Worm (Caenorhabditis elegans) whole organism, L4 larva: Measurements from ENCODE around the gene R08D7.5.
A peak's percentile ranks its signal among the peaks of the same experiment; 100 is the strongest.

Experiments used
- F37D6.2 ChIP-seq: sonication (generic microtip); optimal IDR thresholded peaks from 2 replicates; lab custom pipeline; 2016; ENCODE audit warnings: mild to moderate bottlenecking, missing genetic modification characterization, missing compliant biosample characterization
- F44E2.7 ChIP-seq: fragments of 200-800 bp; sonication (Bioruptor generic); IDR thresholded peaks from 2 replicates; pipeline ENCODE4 v2.1.2; 2022; ENCODE audit warnings: missing genetic modification characterization, missing compliant biosample characterization
- T20F7.1 ChIP-seq: fragments of 200-800 bp; sonication (Bioruptor generic); optimal IDR thresholded peaks from 2 replicates; lab custom pipeline; 2018; ENCODE audit warnings: mild to moderate bottlenecking, missing genetic modification characterization, missing compliant biosample characterization
- T26A8.4 ChIP-seq: fragments of 200-800 bp; sonication (Bioruptor generic); IDR thresholded peaks from 2 replicates; pipeline ENCODE4 v1.3.6; 2022; ENCODE audit warnings: missing genetic modification characterization, missing compliant biosample characterization
- Y105C5A.15 ChIP-seq: fragments of 200-800 bp; sonication (Bioruptor generic); IDR thresholded peaks from 2 replicates; pipeline ENCODE4 v1.3.6; 2022; ENCODE audit warnings: missing genetic modification characterization, missing compliant biosample characterization
- Y75B8A.6 ChIP-seq: fragments of 200-800 bp; sonication (Bioruptor generic); IDR thresholded peaks from 2 replicates; pipeline ENCODE4 v1.3.6; 2022; ENCODE audit warnings: missing genetic modification reagents, missing genetic modification characterization, missing compliant biosample characterization
- ZK337.2 ChIP-seq: fragments of 200-800 bp; sonication (Bioruptor generic); IDR thresholded peaks from 2 replicates; pipeline ENCODE4 v1.3.6; 2022; ENCODE audit warnings: missing genetic modification reagents, missing genetic modification characterization, missing compliant biosample characterization
- ama-1 ChIP-seq: fragments of 150-350 bp; optimal IDR thresholded peaks from 2 replicates; lab custom pipeline; 2014; ENCODE audit warnings: inconsistent platforms, mixed read lengths
- ceh-28 ChIP-seq: fragments of 150-350 bp; optimal IDR thresholded peaks from 2 replicates; lab custom pipeline; 2014; ENCODE audit warnings: missing biosample characterization, missing genetic modification reagents, missing genetic modification characterization
- ctbp-1 ChIP-seq: fragments of 200-800 bp; sonication (Bioruptor generic); IDR thresholded peaks from 2 replicates; pipeline ENCODE4 v1.3.6; 2022; ENCODE audit warnings: missing genetic modification reagents, missing genetic modification characterization, missing compliant biosample characterization
- daf-16 ChIP-seq, 3 experiments: sonication (generic microtip); optimal IDR thresholded peaks; 2 replicates each; lab custom pipeline; 2016 to 2017; ENCODE audit warnings: missing genetic modification characterization in 3 of 3, missing genetic modification reagents in 3 of 3, mild to moderate bottlenecking in 2 of 3, missing compliant biosample characterization in 2 of 3, missing biosample characterization in 1 of 3, moderate library complexity in 1 of 3
- daf-19 ChIP-seq: fragments of 200-800 bp; sonication (Bioruptor generic); conservative IDR thresholded peaks from 2 replicates; pipeline ENCODE4 v1.3.6; 2022; ENCODE audit warnings: missing genetic modification characterization, missing compliant biosample characterization
- dmd-6 ChIP-seq: fragments of 200-800 bp; sonication (Bioruptor generic); IDR thresholded peaks from 2 replicates; pipeline ENCODE4 v1.3.6; 2022; ENCODE audit warnings: missing genetic modification reagents, missing genetic modification characterization, missing compliant biosample characterization
- dmd-8 ChIP-seq: fragments of 200-800 bp; sonication (Bioruptor generic); IDR thresholded peaks from 2 replicates; pipeline ENCODE4 v1.3.6; 2022; ENCODE audit warnings: missing genetic modification characterization, missing compliant biosample characterization
- dmd-9 ChIP-seq: fragments of 200-800 bp; sonication (Bioruptor generic); IDR thresholded peaks from 2 replicates; pipeline ENCODE4 v1.3.6; 2022; ENCODE audit warnings: missing genetic modification reagents, missing genetic modification characterization, missing compliant biosample characterization
- duxl-1 ChIP-seq: sonication (generic microtip); optimal IDR thresholded peaks from 2 replicates; lab custom pipeline; 2016; ENCODE audit warnings: mild to moderate bottlenecking, missing genetic modification characterization, moderate library complexity, missing compliant biosample characterization; ENCODE audit not compliant: poor library complexity
- dve-1 ChIP-seq: sonication (generic microtip); optimal IDR thresholded peaks from 2 replicates; lab custom pipeline; 2017; ENCODE audit warnings: antibody characterized with exemption, mild to moderate bottlenecking, missing genetic modification characterization, missing compliant biosample characterization; ENCODE audit not compliant: insufficient read depth
- fkh-10 ChIP-seq: fragments of 150-350 bp; optimal IDR thresholded peaks from 2 replicates; lab custom pipeline; 2014; ENCODE audit warnings: missing biosample characterization, missing genetic modification reagents, missing genetic modification characterization
- gei-8 ChIP-seq: fragments of 200-800 bp; sonication (Bioruptor generic); optimal IDR thresholded peaks from 2 replicates; lab custom pipeline; 2018; ENCODE audit warnings: mild to moderate bottlenecking, missing genetic modification characterization, missing compliant biosample characterization
- hlh-11 ChIP-seq: fragments of 200-800 bp; sonication (Bioruptor generic); optimal IDR thresholded peaks from 2 replicates; lab custom pipeline; 2018; ENCODE audit warnings: mild to moderate bottlenecking, missing genetic modification characterization, missing compliant biosample characterization
- hlh-30 ChIP-seq: sonication (generic microtip); optimal IDR thresholded peaks from 2 replicates; lab custom pipeline; 2017; ENCODE audit warnings: antibody characterized with exemption, mild to moderate bottlenecking, missing genetic modification characterization, missing compliant biosample characterization; ENCODE audit not compliant: insufficient read depth
- lim-7 ChIP-seq: fragments of 200-800 bp; sonication (Bioruptor generic); IDR thresholded peaks from 2 replicates; pipeline ENCODE4 v1.3.6; 2022; ENCODE audit warnings: missing genetic modification characterization, missing compliant biosample characterization
- lin-1 ChIP-seq: fragments of 200-800 bp; sonication (Bioruptor generic); IDR thresholded peaks from 2 replicates; pipeline ENCODE4 v1.3.6; 2022; ENCODE audit warnings: missing genetic modification reagents, missing genetic modification characterization, missing compliant biosample characterization
- lin-13 ChIP-seq: fragments of 150-350 bp; optimal IDR thresholded peaks from 2 replicates; lab custom pipeline; 2014; ENCODE audit warnings: missing biosample characterization, missing genetic modification reagents, missing genetic modification characterization
- lir-3 ChIP-seq: sonication (generic microtip); optimal IDR thresholded peaks from 2 replicates; lab custom pipeline; 2016; ENCODE audit warnings: mild to moderate bottlenecking, missing genetic modification characterization, missing compliant biosample characterization
- madf-9 ChIP-seq: fragments of 200-800 bp; sonication (Bioruptor generic); conservative IDR thresholded peaks from 2 replicates; pipeline ENCODE4 v1.3.6; 2022; ENCODE audit warnings: missing genetic modification reagents, missing genetic modification characterization, missing compliant biosample characterization
- mdl-1 ChIP-seq, 2 experiments: fragments of 150-350 bp in 1 of 2; sonication (generic microtip) in 1 of 2; optimal IDR thresholded peaks; 2 replicates each; lab custom pipeline; 2014 to 2017; ENCODE audit warnings: missing biosample characterization in 2 of 2, missing genetic modification characterization in 2 of 2
- mes-2 ChIP-seq: sonication (generic microtip); optimal IDR thresholded peaks from 2 replicates; lab custom pipeline; 2016; ENCODE audit warnings: missing genotype, mild to moderate bottlenecking, missing genetic modification characterization, missing compliant biosample characterization; ENCODE audit not compliant: poor library complexity, severe bottlenecking
- mxl-2 ChIP-seq: fragments of 200-800 bp; sonication (Bioruptor generic); conservative IDR thresholded peaks from 2 replicates; pipeline ENCODE4 v1.3.6; 2022; ENCODE audit warnings: missing genetic modification reagents, missing genetic modification characterization, missing compliant biosample characterization
- mxl-3 ChIP-seq: fragments of 200-800 bp; sonication (Bioruptor generic); optimal IDR thresholded peaks from 2 replicates; lab custom pipeline; 2018; ENCODE audit warnings: mild to moderate bottlenecking, missing genetic modification characterization, missing compliant biosample characterization
- nhr-10 ChIP-seq: fragments of 150-350 bp; optimal IDR thresholded peaks from 2 replicates; lab custom pipeline; 2014; ENCODE audit warnings: missing biosample characterization, missing genetic modification characterization
- nhr-25 ChIP-seq: sonication (generic microtip); optimal IDR thresholded peaks from 2 replicates; lab custom pipeline; 2017; ENCODE audit warnings: missing genetic modification characterization, mild to moderate bottlenecking, missing compliant biosample characterization, antibody characterized with exemption, moderate library complexity, borderline replicate concordance; ENCODE audit not compliant: insufficient read depth
- nhr-28 ChIP-seq: fragments of 150-350 bp; optimal IDR thresholded peaks from 2 replicates; lab custom pipeline; 2014; ENCODE audit warnings: missing biosample characterization, missing genetic modification characterization
- nhr-48 ChIP-seq: sonication (generic microtip); optimal IDR thresholded peaks from 2 replicates; lab custom pipeline; 2016; ENCODE audit warnings: mild to moderate bottlenecking, missing genetic modification characterization, missing compliant biosample characterization
- nhr-77 ChIP-seq: fragments of 150-350 bp; optimal IDR thresholded peaks from 2 replicates; lab custom pipeline; 2014; ENCODE audit warnings: missing biosample characterization, missing genetic modification characterization
- php-3 ChIP-seq: fragments of 200-800 bp; sonication (Bioruptor generic); IDR thresholded peaks from 2 replicates; pipeline ENCODE4 v1.3.6; 2022; ENCODE audit warnings: missing genetic modification reagents, missing genetic modification characterization, missing compliant biosample characterization
- pqm-1 ChIP-seq: sonication (generic microtip); optimal IDR thresholded peaks from 2 replicates; lab custom pipeline; 2017; ENCODE audit warnings: missing biosample characterization, missing genetic modification characterization
- saeg-2 ChIP-seq: fragments of 200-800 bp; sonication (Bioruptor generic); IDR thresholded peaks from 2 replicates; pipeline ENCODE4 v1.3.6; 2022; ENCODE audit warnings: missing genetic modification reagents, missing genetic modification characterization, missing compliant biosample characterization
- skn-1 ChIP-seq: fragments of 150-350 bp; optimal IDR thresholded peaks from 2 replicates; lab custom pipeline; 2014; ENCODE audit warnings: missing biosample characterization, missing genetic modification characterization
- tra-1 ChIP-seq: fragments of 200-800 bp; sonication (Bioruptor generic); IDR thresholded peaks from 2 replicates; pipeline ENCODE4 v1.3.6; 2022; ENCODE audit warnings: missing genetic modification reagents, missing genetic modification characterization, missing compliant biosample characterization
- unc-39 ChIP-seq: sonication (generic microtip); optimal IDR thresholded peaks from 2 replicates; lab custom pipeline; 2017; ENCODE audit warnings: missing biosample characterization, missing genetic modification characterization
- unc-62 ChIP-seq, 3 experiments: fragments of 150-350 bp in 1 of 3; sonication (generic microtip); optimal IDR thresholded peaks in 2 of 3; peaks in 1 of 3; 1 replicate in 1 of 3; 2 replicates in 2 of 3; lab custom pipeline; 2014 to 2017; ENCODE audit warnings: missing biosample characterization in 3 of 3, missing genetic modification characterization in 3 of 3, missing genetic modification reagents in 3 of 3, missing genotype in 1 of 3
- ztf-11 ChIP-seq: fragments of 150-350 bp; optimal IDR thresholded peaks from 2 replicates; lab custom pipeline; 2014; ENCODE audit warnings: missing biosample characterization, missing genetic modification characterization
- ztf-7 ChIP-seq: fragments of 150-350 bp; optimal IDR thresholded peaks from 2 replicates; lab custom pipeline; 2014; ENCODE audit warnings: missing biosample characterization, missing genetic modification characterization

The R08D7.5 gene

ce11 chrIII:8983135-8983534 lies 9.2 kb downstream of the R08D7.5 start:
- TF ChIP-seq nhr-25 (tag; lab: Kevin White, UChicago) (peak; percentile 41), ctbp-1 (0 out of 2 replicates have a peak, but pooled peaks have one; percentile 11), F44E2.7 (GFP tag; lab: Robert Waterston, UW) (no peak), lin-13 (GFP tag; lab: Kevin White, UChicago) (no peak), unc-62 (GFP tag; optimal IDR thresholded peaks at IDR 0.05 in 1 of 2; lab: Kevin White, UChicago) (peak in 1 of 2 experiments; percentile 96), unc-62 (tag; optimal IDR thresholded peaks at IDR 0.05; lab: Kevin White, UChicago) (no peak), nhr-77 (tag; lab: Kevin White, UChicago) (no peak), daf-19 (no peak), ZK337.2 (GFP tag; lab: Robert Waterston, UW) (no peak), mxl-3 (peak; percentile 6), dmd-6 (GFP tag; lab: Robert Waterston, UW) (no peak; the same call in 1 of the 2 replicates), tra-1 (GFP tag; lab: Robert Waterston, UW) (no peak), nhr-28 (tag; lab: Kevin White, UChicago) (peak; percentile 19), dmd-9 (GFP tag; lab: Robert Waterston, UW) (no peak)

ce11 chrIII:8983811-8984210 lies 9.9 kb downstream of the R08D7.5 start:
- TF ChIP-seq dve-1 (tag; lab: Kevin White, UChicago) = peak; percentile 62
- peak; percentile 92 for TF ChIP-seq hlh-30 (tag; lab: Kevin White, UChicago)
- peak; percentile 24 for TF ChIP-seq ama-1
- no peak for TF ChIP-seq F44E2.7 (GFP tag; lab: Robert Waterston, UW)
- no peak for TF ChIP-seq saeg-2 (GFP tag; lab: Robert Waterston, UW)
- TF ChIP-seq nhr-28 (tag; lab: Kevin White, UChicago) = peak; percentile 80
- no peak for TF ChIP-seq mxl-2 (GFP tag; lab: Robert Waterston, UW)
- TF ChIP-seq unc-39 = no peak
- TF ChIP-seq lim-7 (GFP tag; lab: Robert Waterston, UW) = no peak
- no peak for TF ChIP-seq gei-8 (GFP tag; lab: Kevin White, UChicago)
- TF ChIP-seq ztf-7 (tag; lab: Kevin White, UChicago) = peak; percentile 7
- TF ChIP-seq ceh-28 (tag; lab: Kevin White, UChicago) = no peak
- peak; percentile 36 for TF ChIP-seq dmd-6 (GFP tag; lab: Robert Waterston, UW)
- TF ChIP-seq mdl-1 (tag; optimal IDR thresholded peaks at IDR 0.05; lab: Kevin White, UChicago) = peak; percentile 53 to 95
- TF ChIP-seq skn-1 (tag; lab: Kevin White, UChicago) = no peak
- TF ChIP-seq hlh-11 (tag; lab: Kevin White, UChicago) = peak; percentile 74
- no peak for TF ChIP-seq ztf-11 (tag; lab: Kevin White, UChicago)
- 0 out of 2 replicates have a peak, but pooled peaks have one; percentile 52 for TF ChIP-seq Y75B8A.6
- peak; percentile 27 for TF ChIP-seq nhr-48 (tag; lab: Kevin White, UChicago)
- TF ChIP-seq tra-1 (GFP tag; lab: Robert Waterston, UW) = 0 out of 2 replicates have a peak, but pooled peaks have one; percentile 39
- no peak for TF ChIP-seq madf-9 (GFP tag; lab: Robert Waterston, UW)
- peak; percentile 48 for TF ChIP-seq duxl-1 (tag; lab: Kevin White, UChicago)
- TF ChIP-seq fkh-10 = no peak
- TF ChIP-seq dmd-8 (GFP tag; lab: Robert Waterston, UW) = 0 out of 2 replicates have a peak, but pooled peaks have one; percentile 25
- TF ChIP-seq php-3 (GFP tag; lab: Robert Waterston, UW) = no peak
- peak; percentile 33 for TF ChIP-seq nhr-77 (tag; lab: Kevin White, UChicago)
- peak; percentile 63 for TF ChIP-seq mxl-3
- peak; percentile 6 for TF ChIP-seq nhr-10 (tag; lab: Kevin White, UChicago)

DNA sequence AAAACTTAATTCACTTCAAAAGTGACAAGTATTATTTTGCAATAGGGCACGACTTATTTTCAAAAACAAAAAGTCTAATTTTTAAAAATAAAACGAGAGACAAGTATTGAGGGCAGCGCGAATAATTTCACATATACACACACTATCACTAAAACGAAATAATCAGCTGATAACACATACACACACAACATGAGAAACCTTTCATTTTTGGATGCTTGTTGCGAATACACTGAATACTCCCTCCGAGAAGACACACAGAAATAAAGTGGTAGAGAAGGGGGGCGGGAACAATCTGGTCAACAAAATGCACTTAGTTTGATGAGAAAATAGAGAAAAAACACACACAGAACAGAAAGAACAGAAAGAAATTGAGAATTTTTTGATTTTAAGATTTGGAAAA lies 10.5 kb downstream of the R08D7.5 start:
- TF ChIP-seq lir-3 (tag; lab: Kevin White, UChicago) = no peak
- peak; percentile 4 for TF ChIP-seq dve-1 (tag; lab: Kevin White, UChicago)
- TF ChIP-seq mxl-2 (GFP tag; lab: Robert Waterston, UW) = no peak
- TF ChIP-seq F37D6.2 (tag; lab: Kevin White, UChicago) = no peak
- no peak for TF ChIP-seq T26A8.4
- peak; percentile 10 for TF ChIP-seq hlh-30 (tag; lab: Kevin White, UChicago)
- TF ChIP-seq lim-7 (GFP tag; lab: Robert Waterston, UW) = 0 out of 2 replicates have a peak, but pooled peaks have one; percentile 14
- peak; percentile 72 for TF ChIP-seq pqm-1 (tag; lab: Kevin White, UChicago)
- TF ChIP-seq mes-2 = peak; percentile 30
- no peak for TF ChIP-seq daf-16 (GFP tag; optimal IDR thresholded peaks at IDR 0.05; lab: Kevin White, UChicago)
- peak; percentile 69 for TF ChIP-seq daf-16 (tag; optimal IDR thresholded peaks at IDR 0.05; lab: Kevin White, UChicago)
- TF ChIP-seq lin-1 = peak; percentile 17; the same call in 1 of the 2 replicates
- TF ChIP-seq duxl-1 (tag; lab: Kevin White, UChicago) = peak; percentile 9
- TF ChIP-seq dmd-6 (GFP tag; lab: Robert Waterston, UW) = peak; percentile 16; the same call in 1 of the 2 replicates
- no peak for TF ChIP-seq Y105C5A.15 (GFP tag; lab: Robert Waterston, UW)
- no peak for TF ChIP-seq Y75B8A.6
- TF ChIP-seq T20F7.1 (GFP tag; lab: Kevin White, UChicago) = peak; percentile 20
- TF ChIP-seq ztf-7 (tag; lab: Kevin White, UChicago) = no peak
